Fruit fly (Drosophila melanogaster) whole organism, embryonic: ENCODE measurements around the gene CG10628.
A peak's percentile ranks its signal among the peaks of the same experiment; 100 is the strongest.

Experiments used
- ATbp ChIP-seq: fragments of 200-800 bp; sonication (Bioruptor generic); optimal IDR thresholded peaks from 2 replicates; lab custom pipeline; 2017; ENCODE audit warnings: missing biosample characterization, mild to moderate bottlenecking, missing genetic modification characterization, missing genetic modification reagents
- Atf6 ChIP-seq: fragments of 200-800 bp; sonication (Bioruptor generic); IDR thresholded peaks from 2 replicates; pipeline ENCODE4 v1.3.6; 2022; ENCODE audit warnings: missing biosample characterization, missing genetic modification characterization
- Blimp-1 ChIP-seq: fragments of 200-800 bp; sonication (Bioruptor generic); optimal IDR thresholded peaks from 3 replicates; lab custom pipeline; 2018; ENCODE audit warnings: missing biosample characterization, missing genetic modification characterization, mild to moderate bottlenecking, moderate library complexity, missing genetic modification reagents
- CG10267 ChIP-seq: fragments of 200-800 bp; sonication (Bioruptor generic); optimal IDR thresholded peaks from 2 replicates; lab custom pipeline; 2018; ENCODE audit warnings: missing biosample characterization, mild to moderate bottlenecking, missing genetic modification characterization, moderate library complexity
- CG12769 ChIP-seq: fragments of 200-800 bp; sonication (Bioruptor generic); optimal IDR thresholded peaks from 2 replicates; lab custom pipeline; 2019; ENCODE audit warnings: missing biosample characterization, mild to moderate bottlenecking, missing genetic modification characterization, moderate library complexity
- CG14050 ChIP-seq: fragments of 200-800 bp; sonication (Bioruptor generic); IDR thresholded peaks from 3 replicates; pipeline ENCODE4 v1.3.6; 2022; ENCODE audit warnings: missing biosample characterization, missing genetic modification characterization
- CG17361 ChIP-seq: fragments of 200-800 bp; sonication (Bioruptor generic); IDR thresholded peaks from 3 replicates; pipeline ENCODE4 v1.3.6; 2022; ENCODE audit warnings: missing biosample characterization, missing genetic modification characterization
- CG17568 ChIP-seq: fragments of 200-800 bp; sonication (Bioruptor generic); optimal IDR thresholded peaks from 2 replicates; lab custom pipeline; 2018; ENCODE audit warnings: missing biosample characterization, mild to moderate bottlenecking, missing genetic modification characterization, moderate library complexity
- CG18262 ChIP-seq: fragments of 200-800 bp; optimal IDR thresholded peaks from 3 replicates; lab custom pipeline; 2019; ENCODE audit warnings: missing biosample characterization, mild to moderate bottlenecking, missing genetic modification characterization, moderate library complexity
- CG18599 ChIP-seq: fragments of 200-800 bp; sonication (Bioruptor generic); optimal IDR thresholded peaks from 3 replicates; lab custom pipeline; 2017; ENCODE audit warnings: missing biosample characterization, missing genetic modification characterization, mild to moderate bottlenecking, moderate library complexity, missing genetic modification reagents
- CG2120 ChIP-seq: fragments of 200-800 bp; sonication (Bioruptor generic); optimal IDR thresholded peaks from 3 replicates; lab custom pipeline; 2016; ENCODE audit warnings: missing biosample characterization, missing genetic modification characterization
- CG2678 ChIP-seq: fragments of 200-800 bp; sonication (Bioruptor generic); optimal IDR thresholded peaks from 3 replicates; lab custom pipeline; 2019; ENCODE audit warnings: missing biosample characterization, mild to moderate bottlenecking, missing genetic modification characterization, moderate library complexity
- CG7556 ChIP-seq: fragments of 200-800 bp; sonication (Bioruptor generic); optimal IDR thresholded peaks from 2 replicates; lab custom pipeline; 2017; ENCODE audit warnings: missing biosample characterization, mild to moderate bottlenecking, missing genetic modification characterization
- CG7839 ChIP-seq: fragments of 200-800 bp; sonication (Bioruptor generic); optimal IDR thresholded peaks from 3 replicates; lab custom pipeline; 2018; ENCODE audit warnings: missing biosample characterization, mild to moderate bottlenecking, missing genetic modification characterization, moderate library complexity
- CG8924 ChIP-seq: fragments of 200-800 bp; optimal IDR thresholded peaks from 3 replicates; lab custom pipeline; 2019; ENCODE audit warnings: missing biosample characterization, mild to moderate bottlenecking, missing genetic modification characterization, moderate library complexity
- CG8944 ChIP-seq: fragments of 200-800 bp; sonication (Bioruptor generic); optimal IDR thresholded peaks from 3 replicates; lab custom pipeline; 2016; ENCODE audit warnings: missing biosample characterization, missing genetic modification characterization
- CTCF ChIP-seq: fragments of 200-800 bp; sonication (Bioruptor generic); optimal IDR thresholded peaks from 2 replicates; lab custom pipeline; 2017; ENCODE audit warnings: missing biosample characterization, mild to moderate bottlenecking, missing genetic modification characterization, moderate library complexity
- CoRest ChIP-seq: fragments of 200-800 bp; sonication (Bioruptor generic); optimal IDR thresholded peaks from 3 replicates; lab custom pipeline; 2018; ENCODE audit warnings: missing biosample characterization, mild to moderate bottlenecking, missing genetic modification characterization, moderate library complexity
- Fer1 ChIP-seq: fragments of 200-800 bp; sonication (Bioruptor generic); optimal IDR thresholded peaks from 2 replicates; lab custom pipeline; 2017; ENCODE audit warnings: missing biosample characterization, mild to moderate bottlenecking, missing genetic modification characterization
- Fer3 ChIP-seq: fragments of 200-800 bp; sonication (Bioruptor generic); optimal IDR thresholded peaks from 2 replicates; lab custom pipeline; 2018; ENCODE audit warnings: missing biosample characterization, mild to moderate bottlenecking, missing genetic modification characterization, moderate library complexity
- Hand ChIP-seq: fragments of 200-800 bp; sonication (Bioruptor generic); optimal IDR thresholded peaks from 2 replicates; lab custom pipeline; 2017; ENCODE audit warnings: mild to moderate bottlenecking, missing biosample characterization, missing genetic modification reagents, missing genetic modification characterization
- Hr51 ChIP-seq, 2 experiments: fragments of 200-800 bp; sonication (Bioruptor generic); optimal IDR thresholded peaks; 2 replicates in 1 of 2; 3 replicates in 1 of 2; lab custom pipeline; 2016 to 2018; ENCODE audit warnings: missing biosample characterization in 2 of 2, missing genetic modification characterization in 2 of 2, mild to moderate bottlenecking in 1 of 2, moderate library complexity in 1 of 2
- Mrtf ChIP-seq: fragments of 200-800 bp; sonication (Bioruptor generic); IDR thresholded peaks from 3 replicates; pipeline ENCODE4 v1.3.6; 2022; ENCODE audit warnings: missing biosample characterization, missing genetic modification characterization
- PHDP ChIP-seq: fragments of 200-800 bp; sonication (Bioruptor generic); optimal IDR thresholded peaks from 3 replicates; lab custom pipeline; 2018; ENCODE audit warnings: missing biosample characterization, mild to moderate bottlenecking, missing genetic modification characterization, moderate library complexity
- Sox102F ChIP-seq: fragments of 200-800 bp; sonication (Bioruptor generic); optimal IDR thresholded peaks from 2 replicates; lab custom pipeline; 2018; ENCODE audit warnings: missing biosample characterization, mild to moderate bottlenecking, missing genetic modification characterization, moderate library complexity
- Trl ChIP-seq, 3 experiments: fragments of >200 bp in 2 of 3; fragments of 200-800 bp in 1 of 3; sonication (Bioruptor generic) in 1 of 3; optimal IDR thresholded peaks; 2 replicates in 1 of 3; 3 replicates in 2 of 3; lab custom pipeline; 2016 to 2017; ENCODE audit warnings: missing biosample characterization in 1 of 3, missing genetic modification characterization in 1 of 3
- Vsx1 ChIP-seq: fragments of 200-800 bp; sonication (Bioruptor generic); optimal IDR thresholded peaks from 2 replicates; lab custom pipeline; 2017; ENCODE audit warnings: missing biosample characterization, mild to moderate bottlenecking, missing genetic modification characterization, missing genetic modification reagents
- Xbp1 ChIP-seq: fragments of 200-800 bp; sonication (Bioruptor generic); optimal IDR thresholded peaks from 3 replicates; lab custom pipeline; 2016; ENCODE audit warnings: missing biosample characterization, mild to moderate bottlenecking, missing genetic modification characterization
- ap ChIP-seq: fragments of 200-800 bp; sonication (Bioruptor generic); IDR thresholded peaks from 2 replicates; pipeline ENCODE4 v1.3.6; 2022; ENCODE audit warnings: missing biosample characterization, missing genetic modification characterization
- bsh ChIP-seq, 2 experiments: fragments of 200-800 bp; sonication (Bioruptor generic); optimal IDR thresholded peaks; 2 replicates each; lab custom pipeline; 2017 to 2018; ENCODE audit warnings: mild to moderate bottlenecking in 2 of 2, missing biosample characterization in 2 of 2, missing genetic modification characterization in 2 of 2, moderate library complexity in 1 of 2
- da ChIP-seq: fragments of 200-800 bp; sonication (Bioruptor generic); optimal IDR thresholded peaks from 2 replicates; lab custom pipeline; 2016; ENCODE audit warnings: missing biosample characterization, missing genetic modification characterization
- dimm ChIP-seq: fragments of 200-800 bp; sonication (Bioruptor generic); IDR thresholded peaks from 2 replicates; pipeline ENCODE4 v1.3.6; 2022; ENCODE audit warnings: missing biosample characterization, missing genetic modification characterization
- dmrt99B ChIP-seq: fragments of 200-800 bp; sonication (Bioruptor generic); optimal IDR thresholded peaks from 2 replicates; lab custom pipeline; 2018; ENCODE audit warnings: missing biosample characterization, mild to moderate bottlenecking, missing genetic modification characterization, moderate library complexity
- exex ChIP-seq: fragments of 200-800 bp; sonication (Bioruptor generic); optimal IDR thresholded peaks from 4 replicates; lab custom pipeline; 2018; ENCODE audit warnings: missing biosample characterization, mild to moderate bottlenecking, missing genetic modification characterization, moderate library complexity
- gem ChIP-seq: fragments of 200-800 bp; sonication (Bioruptor generic); optimal IDR thresholded peaks from 2 replicates; lab custom pipeline; 2019; ENCODE audit warnings: missing biosample characterization, mild to moderate bottlenecking, missing genetic modification characterization, moderate library complexity
- grau ChIP-seq: fragments of 200-800 bp; optimal IDR thresholded peaks from 3 replicates; lab custom pipeline; 2019; ENCODE audit warnings: missing biosample characterization, mild to moderate bottlenecking, missing genetic modification characterization, moderate library complexity
- gro ChIP-seq: fragments of 200-800 bp; sonication (Bioruptor generic); optimal IDR thresholded peaks from 2 replicates; lab custom pipeline; 2016; ENCODE audit warnings: missing biosample characterization, missing genetic modification characterization
- lab ChIP-seq: fragments of 200-800 bp; sonication (Bioruptor generic); optimal IDR thresholded peaks from 3 replicates; lab custom pipeline; 2017; ENCODE audit warnings: missing biosample characterization, missing genetic modification characterization, mild to moderate bottlenecking, moderate library complexity, missing genetic modification reagents
- nerfin-1 ChIP-seq: fragments of 200-800 bp; sonication (Bioruptor generic); optimal IDR thresholded peaks from 3 replicates; lab custom pipeline; 2019; ENCODE audit warnings: missing biosample characterization, mild to moderate bottlenecking, missing genetic modification characterization, moderate library complexity
- pnt ChIP-seq: fragments of 200-800 bp; sonication (Bioruptor generic); optimal IDR thresholded peaks from 3 replicates; lab custom pipeline; 2016; ENCODE audit warnings: missing biosample characterization, missing genetic modification characterization
- row ChIP-seq: fragments of 200-800 bp; sonication (Bioruptor generic); IDR thresholded peaks from 3 replicates; pipeline ENCODE4 v1.3.6; 2022; ENCODE audit warnings: missing biosample characterization, missing genetic modification characterization
- sc ChIP-seq, 3 experiments: fragments of >200 bp in 2 of 3; fragments of 200-800 bp in 1 of 3; sonication (Bioruptor generic) in 1 of 3; optimal IDR thresholded peaks; 2 replicates in 2 of 3; 3 replicates in 1 of 3; lab custom pipeline; 2017; ENCODE audit warnings: mild to moderate bottlenecking in 1 of 3, missing biosample characterization in 1 of 3, missing genetic modification characterization in 1 of 3, missing genetic modification reagents in 1 of 3
- seq ChIP-seq: fragments of 200-800 bp; sonication (Bioruptor generic); IDR thresholded peaks from 2 replicates; pipeline ENCODE4 v1.3.6; 2022; ENCODE audit warnings: missing biosample characterization, missing genetic modification characterization
- sna ChIP-seq: fragments of 200-800 bp; sonication (Bioruptor generic); IDR thresholded peaks from 2 replicates; pipeline ENCODE4 v1.3.6; 2022; ENCODE audit warnings: missing biosample characterization, missing genetic modification characterization; ENCODE audit not compliant: partially characterized antibody
- sob ChIP-seq: fragments of 200-800 bp; sonication (Bioruptor generic); IDR thresholded peaks from 2 replicates; pipeline ENCODE4 v1.3.6; 2022; ENCODE audit warnings: missing biosample characterization, missing genetic modification characterization
- tna ChIP-seq: fragments of 200-800 bp; sonication (Bioruptor generic); IDR thresholded peaks from 2 replicates; pipeline ENCODE4 v1.3.6; 2022; ENCODE audit warnings: missing biosample characterization, missing genetic modification characterization; ENCODE audit not compliant: partially characterized antibody
- unpg ChIP-seq: fragments of 200-800 bp; sonication (Bioruptor generic); optimal IDR thresholded peaks from 3 replicates; lab custom pipeline; 2018; ENCODE audit warnings: missing biosample characterization, mild to moderate bottlenecking, missing genetic modification characterization, moderate library complexity

Gene CG10628

DNA sequence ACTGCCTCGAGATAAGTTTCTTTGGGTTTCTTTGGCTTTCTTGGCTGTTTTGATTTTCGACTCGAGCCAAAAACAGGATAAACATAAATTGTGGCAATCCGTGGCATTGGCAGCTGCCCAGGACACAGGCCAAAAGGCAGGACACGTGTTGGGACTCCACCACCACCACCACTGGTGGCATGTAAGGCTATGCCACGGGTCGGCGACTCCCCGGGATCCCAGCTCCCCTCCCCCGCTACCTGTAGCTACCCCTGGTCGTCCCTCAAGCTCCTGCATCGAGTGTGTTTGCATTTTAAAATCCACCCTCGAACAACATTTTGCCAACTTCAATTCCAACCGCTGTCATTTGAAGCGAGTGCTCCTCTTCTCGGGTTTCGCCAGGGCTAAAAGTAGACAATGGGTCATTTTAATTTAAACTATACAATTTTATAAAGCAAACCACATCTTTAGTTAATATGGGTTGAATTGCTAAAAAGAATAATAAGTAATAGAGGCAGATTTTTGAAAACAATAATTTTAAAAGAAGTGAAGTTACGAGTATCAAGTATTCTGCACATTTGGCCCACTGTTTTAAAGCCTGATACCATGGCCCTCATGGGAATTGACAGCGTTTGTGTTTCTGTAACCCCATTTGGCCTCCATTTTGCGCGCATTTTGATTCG lies 43.7 kb upstream of the CG10628 start (continued):
- TF ChIP-seq Mrtf (no peak), ATbp (GFP tag; lab: Kevin White, UChicago) (no peak), pnt (GFP tag; lab: Kevin White, UChicago) (no peak), sna (GFP tag; lab: Robert Waterston, UW) (no peak), seq (GFP tag; lab: Robert Waterston, UW) (0 out of 2 replicates have a peak, but pooled peaks have one; percentile 13), Trl (optimal IDR thresholded peaks at IDR 0.05; lab: Kevin White, UChicago) (no peak), Trl (GFP tag; optimal IDR thresholded peaks at IDR 0.05; lab: Kevin White, UChicago) (no peak), CG7839 (tag; lab: Kevin White, UChicago) (peak; percentile 15), Hr51 (GFP tag; optimal IDR thresholded peaks at IDR 0.05; lab: Kevin White, UChicago) (peak in 1 of 2 experiments; percentile 46), ap (GFP tag; lab: Robert Waterston, UW) (no peak), CG2120 (GFP tag; lab: Kevin White, UChicago) (peak; percentile 29), unpg (GFP tag; lab: Kevin White, UChicago) (peak; percentile 20), nerfin-1 (tag; lab: Kevin White, UChicago) (peak; percentile 56), gro (no peak), Vsx1 (GFP tag; lab: Kevin White, UChicago) (no peak), exex (no peak), Hand (GFP tag; lab: Kevin White, UChicago) (no peak), CG14050 (GFP tag; lab: Robert Waterston, UW) (no peak), grau (peak; percentile 11), CG18599 (GFP tag; lab: Kevin White, UChicago) (peak; percentile 42), dmrt99B (tag; lab: Kevin White, UChicago) (peak; percentile 50), da (GFP tag; lab: Kevin White, UChicago) (no peak), Sox102F (peak; percentile 25)

DNA sequence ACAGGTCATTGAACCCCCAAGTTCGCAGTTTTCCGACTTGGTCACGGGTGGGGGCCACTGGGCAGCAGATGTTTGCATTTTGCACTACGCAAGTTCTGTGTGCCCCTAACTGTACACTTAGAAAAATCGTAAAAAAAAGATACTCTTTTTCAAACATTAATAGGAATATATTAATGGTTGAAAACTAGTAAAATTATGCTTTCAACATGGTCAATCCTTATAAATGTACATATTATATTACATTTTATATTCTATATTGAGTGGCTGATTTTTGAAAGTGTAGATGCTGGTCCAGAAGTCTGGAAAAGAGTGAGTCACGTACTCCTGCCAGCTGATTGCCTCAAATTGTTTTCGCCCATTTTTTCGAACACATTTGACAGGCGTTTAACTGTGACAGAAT lies 42.3 kb upstream of the CG10628 start:
- TF ChIP-seq CG8924 (tag; lab: Kevin White, UChicago) = peak; percentile 26
- TF ChIP-seq bsh (GFP tag; optimal IDR thresholded peaks at IDR 0.05; lab: Kevin White, UChicago) = peak in 1 of 2 experiments; percentile 54
- no peak for TF ChIP-seq sob (GFP tag; lab: Robert Waterston, UW)
- peak; percentile 11 for TF ChIP-seq CG18262 (tag; lab: Kevin White, UChicago)
- TF ChIP-seq PHDP (tag; lab: Kevin White, UChicago) = peak; percentile 21
- TF ChIP-seq CG8944 (GFP tag; lab: Kevin White, UChicago) = no peak
- TF ChIP-seq CG12769 = peak; percentile 5
- no peak for TF ChIP-seq Fer1
- TF ChIP-seq CoRest (tag; lab: Kevin White, UChicago) = peak; percentile 0
- no peak for TF ChIP-seq sc (optimal IDR thresholded peaks at IDR 0.05; lab: Kevin White, UChicago)
- no peak for TF ChIP-seq sc (GFP tag; optimal IDR thresholded peaks at IDR 0.05; lab: Kevin White, UChicago)
- 0 out of 3 replicates have a peak, but pooled peaks have one; percentile 14 for TF ChIP-seq CG17361 (GFP tag; lab: Robert Waterston, UW)
- peak; percentile 16 for TF ChIP-seq Xbp1 (GFP tag; lab: Kevin White, UChicago)
- TF ChIP-seq CG7556 (GFP tag; lab: Kevin White, UChicago) = peak; percentile 41
- TF ChIP-seq CG2678 (tag; lab: Kevin White, UChicago) = peak; percentile 51
- TF ChIP-seq lab (GFP tag; lab: Kevin White, UChicago) = peak; percentile 43
- peak; percentile 9 for TF ChIP-seq CG10267 (tag; lab: Kevin White, UChicago)
- TF ChIP-seq CTCF = no peak
- no peak for TF ChIP-seq CG17568 (GFP tag; lab: Kevin White, UChicago)
- peak; percentile 44 for TF ChIP-seq Blimp-1 (GFP tag; lab: Kevin White, UChicago)
- peak; percentile 21 for TF ChIP-seq Hand (GFP tag; lab: Kevin White, UChicago)
- TF ChIP-seq gem (tag; lab: Kevin White, UChicago) = peak; percentile 64
- 0 out of 2 replicates have a peak, but pooled peaks have one; percentile 25 for TF ChIP-seq Atf6 (GFP tag; lab: Robert Waterston, UW)
- peak; percentile 53; the same call in 2 of the 3 replicates for TF ChIP-seq row (GFP tag; lab: Robert Waterston, UW)
- TF ChIP-seq tna (GFP tag; lab: Robert Waterston, UW) = no peak
- TF ChIP-seq Fer3 (tag; lab: Kevin White, UChicago) = peak; percentile 7
- TF ChIP-seq Hr51 (GFP tag; optimal IDR thresholded peaks at IDR 0.05; lab: Kevin White, UChicago) = peak in 1 of 2 experiments; percentile 38
- TF ChIP-seq dimm (GFP tag; lab: Robert Waterston, UW) = no peak
